Worm (Caenorhabditis elegans): ENCODE data around the gene fbxb-22.

ce11 chrIII:11853533-11853932 lies 30.0 kb downstream of the fbxb-22 start:
- TF ChIP-seq tra-4 (tag; optimal IDR thresholded peaks at IDR 0.05) (no peak), ama-1 (optimal IDR thresholded peaks at IDR 0.05) (no peak), sea-1 (GFP tag; conservative IDR thresholded peaks at IDR 0.05) (no peak), tbx-11 (GFP tag; IDR thresholded peaks at IDR 0.05) (no peak), hmbx-1 (tag; optimal IDR thresholded peaks at IDR 0.05) (no peak), ets-7 (tag; optimal IDR thresholded peaks at IDR 0.05) (no peak), scrt-1 (GFP tag; IDR thresholded peaks at IDR 0.05) (no peak), aly-1 (tag; optimal IDR thresholded peaks at IDR 0.05) (no peak)
